Fruit fly (Drosophila melanogaster) whole organism, prepupa: ENCODE data around the gene Mical.

Experiments
- Blimp-1 ChIP-seq: fragments of 200-800 bp; sonication (Bioruptor generic); optimal IDR thresholded peaks from 3 replicates; lab custom pipeline; 2017; ENCODE audit warnings: missing biosample characterization, missing genetic modification characterization, mild to moderate bottlenecking, moderate library complexity, missing genetic modification reagents
- CG10631 ChIP-seq: fragments of 200-800 bp; sonication (Bioruptor generic); optimal IDR thresholded peaks from 2 replicates; lab custom pipeline; 2016; ENCODE audit warnings: missing biosample characterization, missing genetic modification characterization
- CG10669 ChIP-seq: fragments of 200-800 bp; sonication (Bioruptor generic); optimal IDR thresholded peaks from 3 replicates; lab custom pipeline; 2018; ENCODE audit warnings: missing biosample characterization, mild to moderate bottlenecking, missing genetic modification characterization, moderate library complexity
- CG11294 ChIP-seq: fragments of 200-800 bp; sonication (Bioruptor generic); IDR thresholded peaks from 2 replicates; pipeline ENCODE4 v1.3.6; 2022; ENCODE audit warnings: missing biosample characterization, missing genetic modification characterization
- CG11762 ChIP-seq: fragments of 200-800 bp; sonication (Bioruptor generic); optimal IDR thresholded peaks from 3 replicates; lab custom pipeline; 2016; ENCODE audit warnings: missing biosample characterization, missing genetic modification characterization; ENCODE audit not compliant: insufficient read depth
- CG11902 ChIP-seq: fragments of 200-800 bp; sonication (Bioruptor generic); optimal IDR thresholded peaks from 3 replicates; lab custom pipeline; 2016; ENCODE audit warnings: missing biosample characterization, missing genetic modification characterization
- CG15336 ChIP-seq: fragments of 200-800 bp; sonication (Bioruptor generic); IDR thresholded peaks from 2 replicates; pipeline ENCODE4 v1.3.6; 2022; ENCODE audit warnings: missing biosample characterization, missing genetic modification characterization
- CG16779 ChIP-seq: fragments of 200-800 bp; sonication (Bioruptor generic); optimal IDR thresholded peaks from 3 replicates; lab custom pipeline; 2017; ENCODE audit warnings: missing biosample characterization, mild to moderate bottlenecking, missing genetic modification characterization
- CG3032 ChIP-seq: fragments of 200-800 bp; optimal IDR thresholded peaks from 2 replicates; lab custom pipeline; 2019; ENCODE audit warnings: missing biosample characterization, mild to moderate bottlenecking, missing genetic modification characterization, moderate library complexity
- CG31627 ChIP-seq: fragments of 200-800 bp; sonication (Bioruptor generic); optimal IDR thresholded peaks from 3 replicates; lab custom pipeline; 2016; ENCODE audit warnings: missing biosample characterization, missing genetic modification characterization
- CG32006 ChIP-seq: fragments of 200-800 bp; sonication (Bioruptor generic); optimal IDR thresholded peaks from 3 replicates; lab custom pipeline; 2017; ENCODE audit warnings: missing biosample characterization, mild to moderate bottlenecking, missing genetic modification characterization
- CG34406 ChIP-seq: fragments of 200-800 bp; sonication (Bioruptor generic); optimal IDR thresholded peaks from 3 replicates; lab custom pipeline; 2016; ENCODE audit warnings: missing biosample characterization, missing genetic modification characterization
- CG3919 ChIP-seq: fragments of 200-800 bp; sonication (Bioruptor generic); optimal IDR thresholded peaks from 3 replicates; lab custom pipeline; 2016; ENCODE audit warnings: missing biosample characterization, missing genetic modification characterization
- CG6163 ChIP-seq: fragments of 200-800 bp; sonication (Bioruptor generic); IDR thresholded peaks from 3 replicates; pipeline ENCODE4 v1.3.6; 2022; ENCODE audit warnings: missing biosample characterization, missing genetic modification characterization
- CG6276 ChIP-seq: fragments of 200-800 bp; sonication (Bioruptor generic); optimal IDR thresholded peaks from 2 replicates; lab custom pipeline; 2017; ENCODE audit warnings: missing biosample characterization, mild to moderate bottlenecking, missing genetic modification characterization
- CG6808 ChIP-seq: fragments of 200-800 bp; sonication (Bioruptor generic); optimal IDR thresholded peaks from 3 replicates; lab custom pipeline; 2017; ENCODE audit warnings: missing biosample characterization, missing genetic modification characterization, mild to moderate bottlenecking, moderate library complexity, missing genetic modification reagents
- CG6854 ChIP-seq: fragments of 200-800 bp; sonication (Bioruptor generic); optimal IDR thresholded peaks from 2 replicates; lab custom pipeline; 2017; ENCODE audit warnings: missing biosample characterization, mild to moderate bottlenecking, missing genetic modification characterization
- CG7368 ChIP-seq: fragments of 200-800 bp; sonication (Bioruptor generic); optimal IDR thresholded peaks from 3 replicates; lab custom pipeline; 2016; ENCODE audit warnings: missing biosample characterization, missing genetic modification characterization
- CG8119 ChIP-seq: fragments of 200-800 bp; sonication (Bioruptor generic); IDR thresholded peaks from 3 replicates; pipeline ENCODE4 v1.3.6; 2022; ENCODE audit warnings: missing biosample characterization, missing genetic modification characterization
- CG8632 ChIP-seq: fragments of 200-800 bp; sonication (Bioruptor generic); optimal IDR thresholded peaks from 3 replicates; lab custom pipeline; 2016; ENCODE audit warnings: missing biosample characterization, missing genetic modification characterization
- Eip75B ChIP-seq: fragments of 200-800 bp; sonication (Bioruptor generic); optimal IDR thresholded peaks from 3 replicates; lab custom pipeline; 2016; ENCODE audit warnings: missing biosample characterization, missing genetic modification characterization
- Eip93F ChIP-seq: fragments of 200-800 bp; sonication (Bioruptor generic); optimal IDR thresholded peaks from 2 replicates; lab custom pipeline; 2016; ENCODE audit warnings: missing biosample characterization, mild to moderate bottlenecking, missing genetic modification characterization
- Ets96B ChIP-seq: fragments of 200-800 bp; optimal IDR thresholded peaks from 2 replicates; lab custom pipeline; 2019; ENCODE audit warnings: missing biosample characterization, mild to moderate bottlenecking, missing genetic modification characterization, moderate library complexity
- Gug ChIP-seq: fragments of 200-800 bp; sonication (Bioruptor generic); IDR thresholded peaks from 2 replicates; pipeline ENCODE4 v1.3.6; 2022; ENCODE audit warnings: missing biosample characterization, missing genetic modification characterization
- Hr39 ChIP-seq: fragments of 200-800 bp; sonication (Bioruptor generic); optimal IDR thresholded peaks from 2 replicates; lab custom pipeline; 2016; ENCODE audit warnings: missing biosample characterization, missing genetic modification characterization
- Hr4 ChIP-seq: fragments of 200-800 bp; sonication (Bioruptor generic); optimal IDR thresholded peaks from 3 replicates; lab custom pipeline; 2016; ENCODE audit warnings: missing biosample characterization, missing genetic modification characterization
- Lpt ChIP-seq: fragments of 200-800 bp; sonication (Bioruptor generic); optimal IDR thresholded peaks from 3 replicates; lab custom pipeline; 2016; ENCODE audit warnings: missing biosample characterization, missing genetic modification characterization
- Met ChIP-seq: fragments of 200-800 bp; sonication (Bioruptor generic); optimal IDR thresholded peaks from 3 replicates; lab custom pipeline; 2016; ENCODE audit warnings: missing biosample characterization, missing genetic modification characterization
- Smox ChIP-seq: fragments of 200-800 bp; sonication (Bioruptor generic); optimal IDR thresholded peaks from 3 replicates; lab custom pipeline; 2016; ENCODE audit warnings: missing biosample characterization, missing genetic modification characterization
- Sox102F ChIP-seq: fragments of 200-800 bp; sonication (Bioruptor generic); optimal IDR thresholded peaks from 2 replicates; lab custom pipeline; 2016; ENCODE audit warnings: missing biosample characterization, mild to moderate bottlenecking, missing genetic modification characterization
- Sox14 ChIP-seq: fragments of 200-800 bp; sonication (Bioruptor generic); optimal IDR thresholded peaks from 3 replicates; lab custom pipeline; 2016; ENCODE audit warnings: missing biosample characterization, missing genetic modification characterization
- Sox15 ChIP-seq: fragments of 200-800 bp; sonication (Bioruptor generic); optimal IDR thresholded peaks from 3 replicates; lab custom pipeline; 2016; ENCODE audit warnings: missing biosample characterization, missing genetic modification characterization
- achi ChIP-seq: fragments of 200-800 bp; sonication (Bioruptor generic); optimal IDR thresholded peaks from 3 replicates; lab custom pipeline; 2016; ENCODE audit warnings: missing biosample characterization, missing genetic modification characterization
- acj6 ChIP-seq: fragments of 200-800 bp; sonication (Bioruptor generic); optimal IDR thresholded peaks from 3 replicates; lab custom pipeline; 2016; ENCODE audit warnings: missing biosample characterization, missing genetic modification characterization
- cyc ChIP-seq: fragments of 200-800 bp; sonication (Bioruptor generic); optimal IDR thresholded peaks from 3 replicates; lab custom pipeline; 2016; ENCODE audit warnings: missing biosample characterization, missing genetic modification characterization
- dac ChIP-seq: fragments of 200-800 bp; sonication (Bioruptor generic); optimal IDR thresholded peaks from 2 replicates; lab custom pipeline; 2017; ENCODE audit warnings: missing biosample characterization, mild to moderate bottlenecking, missing genetic modification characterization
- dsx ChIP-seq: fragments of 200-800 bp; optimal IDR thresholded peaks from 3 replicates; lab custom pipeline; 2019; ENCODE audit warnings: missing biosample characterization, mild to moderate bottlenecking, missing genetic modification characterization, moderate library complexity; ENCODE audit not compliant: poor library complexity, severe bottlenecking
- esn ChIP-seq: fragments of 200-800 bp; sonication (Bioruptor generic); optimal IDR thresholded peaks from 2 replicates; lab custom pipeline; 2016; ENCODE audit warnings: missing biosample characterization, mild to moderate bottlenecking, missing genetic modification characterization, moderate library complexity
- fd59A ChIP-seq: fragments of 200-800 bp; sonication (Bioruptor generic); optimal IDR thresholded peaks from 2 replicates; lab custom pipeline; 2017; ENCODE audit warnings: missing biosample characterization, mild to moderate bottlenecking, missing genetic modification characterization, missing genetic modification reagents
- fkh ChIP-seq: fragments of 200-800 bp; sonication (Bioruptor generic); optimal IDR thresholded peaks from 3 replicates; lab custom pipeline; 2017; ENCODE audit warnings: missing biosample characterization, mild to moderate bottlenecking, missing genetic modification characterization, moderate library complexity
- lz ChIP-seq: fragments of 200-800 bp; sonication (Bioruptor generic); optimal IDR thresholded peaks from 3 replicates; lab custom pipeline; 2016; ENCODE audit warnings: missing biosample characterization, missing genetic modification characterization
- net ChIP-seq: fragments of 200-800 bp; sonication (Bioruptor generic); optimal IDR thresholded peaks from 3 replicates; lab custom pipeline; 2016; ENCODE audit warnings: missing biosample characterization, missing genetic modification characterization
- pdm3 ChIP-seq: fragments of 200-800 bp; sonication (Bioruptor generic); optimal IDR thresholded peaks from 3 replicates; lab custom pipeline; 2016; ENCODE audit warnings: missing biosample characterization, missing genetic modification characterization
- salr ChIP-seq, 2 experiments: fragments of 200-800 bp; sonication (Bioruptor generic); optimal IDR thresholded peaks; 3 replicates each; lab custom pipeline; 2016 to 2018; ENCODE audit warnings: missing biosample characterization in 2 of 2, missing genetic modification characterization in 2 of 2, mild to moderate bottlenecking in 1 of 2
- spab ChIP-seq: fragments of 200-800 bp; sonication (Bioruptor generic); optimal IDR thresholded peaks from 2 replicates; lab custom pipeline; 2017; ENCODE audit warnings: missing biosample characterization, mild to moderate bottlenecking, missing genetic modification characterization, missing genetic modification reagents
- ss ChIP-seq, 2 experiments: fragments of 200-800 bp; sonication (Bioruptor generic); optimal IDR thresholded peaks; 2 replicates in 1 of 2; 3 replicates in 1 of 2; lab custom pipeline; 2017 to 2018; ENCODE audit warnings: mild to moderate bottlenecking in 2 of 2, missing biosample characterization in 2 of 2, missing genetic modification characterization in 2 of 2, moderate library complexity in 1 of 2
- svp ChIP-seq: fragments of 200-800 bp; sonication (Bioruptor generic); peaks from one replicate; lab custom pipeline; 2016; ENCODE audit warnings: missing biosample characterization, missing genetic modification characterization
- topi ChIP-seq: fragments of 200-800 bp; sonication (Bioruptor generic); optimal IDR thresholded peaks from 3 replicates; lab custom pipeline; 2016; ENCODE audit warnings: missing biosample characterization, missing genetic modification characterization
- vri ChIP-seq: fragments of 200-800 bp; sonication (Bioruptor generic); optimal IDR thresholded peaks from 3 replicates; lab custom pipeline; 2016; ENCODE audit warnings: missing biosample characterization, mild to moderate bottlenecking, missing genetic modification characterization

Gene Mical

dm6 chr3R:10080699-10081098 is 38.0 kb upstream of the Mical start:
- no peak for TF ChIP-seq fkh (GFP tag; lab: Kevin White, UChicago)
- peak; percentile 25 for TF ChIP-seq vri (GFP tag; lab: Kevin White, UChicago)
- TF ChIP-seq Smox = no peak
- no peak for TF ChIP-seq spab (GFP tag; lab: Kevin White, UChicago)
- no peak for TF ChIP-seq Sox14
- TF ChIP-seq Sox15 = no peak
- TF ChIP-seq CG3919 (GFP tag; lab: Kevin White, UChicago) = no peak
- no peak for TF ChIP-seq CG31627 (GFP tag; lab: Kevin White, UChicago)
- TF ChIP-seq Lpt (GFP tag; lab: Kevin White, UChicago) = no peak
- peak; percentile 23 for TF ChIP-seq Eip75B (GFP tag; lab: Kevin White, UChicago)
- TF ChIP-seq Hr39 (GFP tag; lab: Kevin White, UChicago) = peak; percentile 29
- no peak for TF ChIP-seq Ets96B (tag; lab: Kevin White, UChicago)
- TF ChIP-seq Sox102F (GFP tag; lab: Kevin White, UChicago) = no peak
- TF ChIP-seq ss (GFP tag; optimal IDR thresholded peaks at IDR 0.05; lab: Kevin White, UChicago) = peak in 1 of 2 experiments; percentile 14
- TF ChIP-seq CG32006 (GFP tag; lab: Kevin White, UChicago) = no peak
- TF ChIP-seq svp (GFP tag; lab: Kevin White, UChicago) = no peak
- no peak for TF ChIP-seq CG15336 (GFP tag; lab: Robert Waterston, UW)
- no peak for TF ChIP-seq CG11294 (GFP tag; lab: Robert Waterston, UW)
- no peak for TF ChIP-seq Blimp-1
- TF ChIP-seq cyc = no peak
- no peak for TF ChIP-seq esn (GFP tag; lab: Kevin White, UChicago)
- TF ChIP-seq pdm3 (GFP tag; lab: Kevin White, UChicago) = no peak
- TF ChIP-seq CG34406 (GFP tag; lab: Kevin White, UChicago) = no peak
- TF ChIP-seq Gug (GFP tag; lab: Robert Waterston, UW) = no peak
- no peak for TF ChIP-seq topi (GFP tag; lab: Kevin White, UChicago)
- no peak for TF ChIP-seq acj6
- TF ChIP-seq salr (GFP tag; optimal IDR thresholded peaks at IDR 0.05; lab: Kevin White, UChicago) = peak in 1 of 2 experiments; percentile 17
- TF ChIP-seq CG6854 (GFP tag; lab: Kevin White, UChicago) = peak; percentile 6
- no peak for TF ChIP-seq CG7368
- TF ChIP-seq dsx (GFP tag; lab: Kevin White, UChicago) = no peak
- peak; percentile 6 for TF ChIP-seq CG3032 (tag; lab: Kevin White, UChicago)
- TF ChIP-seq CG16779 (tag; lab: Kevin White, UChicago) = no peak
- TF ChIP-seq dac (GFP tag; lab: Kevin White, UChicago) = no peak
- TF ChIP-seq Met (GFP tag; lab: Kevin White, UChicago) = no peak
- TF ChIP-seq CG6163 (GFP tag; lab: Robert Waterston, UW) = 0 out of 3 replicates have a peak, but pooled peaks have one; percentile 11
- TF ChIP-seq CG6808 = no peak

- peak; percentile 45 for TF ChIP-seq Smox
- peak; percentile 70 for TF ChIP-seq fd59A (GFP tag; lab: Kevin White, UChicago)
- peak; percentile 74 for TF ChIP-seq pdm3 (GFP tag; lab: Kevin White, UChicago)
- peak; percentile 26 for TF ChIP-seq Sox102F (GFP tag; lab: Kevin White, UChicago)
- TF ChIP-seq Hr39 (GFP tag; lab: Kevin White, UChicago) = peak; percentile 54
- TF ChIP-seq ss (GFP tag; optimal IDR thresholded peaks at IDR 0.05; lab: Kevin White, UChicago) = peak in 1 of 2 experiments; percentile 17
- peak; percentile 47 for TF ChIP-seq Met (GFP tag; lab: Kevin White, UChicago)
- TF ChIP-seq CG10631 = peak; percentile 73
- TF ChIP-seq Eip93F = no peak
- peak; percentile 51 for TF ChIP-seq topi (GFP tag; lab: Kevin White, UChicago)
- peak; percentile 81 for TF ChIP-seq CG32006 (GFP tag; lab: Kevin White, UChicago)
- TF ChIP-seq Hr4 (GFP tag; lab: Kevin White, UChicago) = peak; percentile 84
- peak; percentile 79 for TF ChIP-seq net (GFP tag; lab: Kevin White, UChicago)
- peak; percentile 72 for TF ChIP-seq achi (GFP tag; lab: Kevin White, UChicago)
- TF ChIP-seq lz (GFP tag; lab: Kevin White, UChicago) = peak; percentile 42
- peak; percentile 68 for TF ChIP-seq CG10669 (GFP tag; lab: Kevin White, UChicago)
- TF ChIP-seq CG6276 (GFP tag; lab: Kevin White, UChicago) = peak; percentile 36
- TF ChIP-seq CG11762 (GFP tag; lab: Kevin White, UChicago) = peak; percentile 54
- TF ChIP-seq CG3919 (GFP tag; lab: Kevin White, UChicago) = peak; percentile 64
- peak; percentile 80 for TF ChIP-seq CG8119 (GFP tag; lab: Robert Waterston, UW)
- TF ChIP-seq CG11902 (GFP tag; lab: Kevin White, UChicago) = no peak
- peak; percentile 78 for TF ChIP-seq Gug (GFP tag; lab: Robert Waterston, UW)
- peak; percentile 39 for TF ChIP-seq CG8632 (GFP tag; lab: Kevin White, UChicago)
Observed at dm6 chr3R:10079267-10079987, 36.7 kb upstream of the Mical start.
